Fruit fly (Drosophila melanogaster): ENCODE results near the gene CG15399.

CG15399 gene

DNA sequence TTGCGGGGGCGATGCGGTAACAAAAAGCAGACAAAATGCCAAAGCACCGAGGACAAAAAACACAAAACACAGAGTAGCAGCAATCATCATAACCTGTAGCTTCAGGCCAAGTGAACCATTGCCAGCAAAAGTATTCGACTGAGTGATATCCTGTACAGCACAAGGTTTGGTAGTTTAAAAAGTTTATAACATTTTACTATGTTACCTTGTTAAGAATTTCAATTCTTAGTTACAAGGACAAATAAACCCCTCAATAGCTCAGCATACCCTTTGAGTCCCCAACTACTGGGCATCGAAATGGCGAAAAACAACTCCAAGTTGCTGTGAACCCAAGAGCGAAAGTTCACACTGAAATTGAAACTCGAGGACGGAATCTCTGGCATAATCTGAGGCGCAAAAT lies 48.5 kb downstream of the CG15399 start (continued):
- no peak for TF ChIP-seq BEAF-32 (GFP tag; optimal IDR thresholded peaks at IDR 0.05)
- no peak for TF ChIP-seq CG2202 (tag; optimal IDR thresholded peaks at IDR 0.05)
- TF ChIP-seq lilli (GFP tag; optimal IDR thresholded peaks at IDR 0.05) = peak; percentile 32
- no peak for TF ChIP-seq CG16815 (GFP tag; optimal IDR thresholded peaks at IDR 0.05)
- no peak for TF ChIP-seq Gsc (GFP tag; IDR thresholded peaks at IDR 0.05)
- TF ChIP-seq dati (GFP tag; IDR thresholded peaks at IDR 0.05) = no peak
- TF ChIP-seq sc (optimal IDR thresholded peaks at IDR 0.05) = no peak
- TF ChIP-seq sc (GFP tag; optimal IDR thresholded peaks at IDR 0.05) = no peak
- TF ChIP-seq gem (tag; optimal IDR thresholded peaks at IDR 0.05) = peak; percentile 45
- 0 out of 3 replicates have a peak, but pooled peaks have one; percentile 12 for TF ChIP-seq Aef1 (GFP tag; IDR thresholded peaks at IDR 0.05)
- TF ChIP-seq Oli (tag; optimal IDR thresholded peaks at IDR 0.05) = no peak
- no peak for TF ChIP-seq ftz-f1 (GFP tag; optimal IDR thresholded peaks at IDR 0.05)
- TF ChIP-seq eyg (GFP tag; optimal IDR thresholded peaks at IDR 0.05) = no peak
- no peak for TF ChIP-seq fd96Cb (tag; optimal IDR thresholded peaks at IDR 0.05)
- TF ChIP-seq Oaz (GFP tag; IDR thresholded peaks at IDR 0.05) = no peak; the same call in 1 of the 2 replicates
- no peak for TF ChIP-seq toy (GFP tag; IDR thresholded peaks at IDR 0.05)
- no peak for TF ChIP-seq ara (GFP tag; IDR thresholded peaks at IDR 0.05)
- no peak for TF ChIP-seq Hey (tag; optimal IDR thresholded peaks at IDR 0.05)
- TF ChIP-seq tgo (GFP tag; IDR thresholded peaks at IDR 0.05) = peak; percentile 36; the same call in 1 of the 3 replicates
- TF ChIP-seq E2f2 (GFP tag; IDR thresholded peaks at IDR 0.05) = no peak
- no peak for TF ChIP-seq CG18619 (GFP tag; optimal IDR thresholded peaks at IDR 0.05)
- TF ChIP-seq Usf (GFP tag; optimal IDR thresholded peaks at IDR 0.05) = no peak
- no peak for TF ChIP-seq CG3065 (GFP tag; optimal IDR thresholded peaks at IDR 0.05)
- TF ChIP-seq Dbx (GFP tag; IDR thresholded peaks at IDR 0.05) = 0 out of 3 replicates have a peak, but pooled peaks have one; percentile 31
- TF ChIP-seq CG7786 (GFP tag; optimal IDR thresholded peaks at IDR 0.05) = no peak
- no peak for TF ChIP-seq CG4282 (GFP tag; optimal IDR thresholded peaks at IDR 0.05)
- no peak for TF ChIP-seq D19A (tag; optimal IDR thresholded peaks at IDR 0.05)
- TF ChIP-seq CG31388 (GFP tag; optimal IDR thresholded peaks at IDR 0.05) = no peak
- no peak for TF ChIP-seq CG7987 (GFP tag; optimal IDR thresholded peaks at IDR 0.05)
- TF ChIP-seq CG3847 (GFP tag; IDR thresholded peaks at IDR 0.05) = no peak
- peak; percentile 11 for TF ChIP-seq CG7556 (GFP tag; optimal IDR thresholded peaks at IDR 0.05)
- TF ChIP-seq CG14050 (GFP tag; IDR thresholded peaks at IDR 0.05) = no peak
- TF ChIP-seq wek (GFP tag; optimal IDR thresholded peaks at IDR 0.05) = no peak
- no peak for TF ChIP-seq rib (GFP tag; IDR thresholded peaks at IDR 0.05)
- peak; percentile 12 for TF ChIP-seq bcd (GFP tag; optimal IDR thresholded peaks at IDR 0.05)
- no peak for TF ChIP-seq Dp (GFP tag; optimal IDR thresholded peaks at IDR 0.05)
- TF ChIP-seq hbn (GFP tag; IDR thresholded peaks at IDR 0.05; ENCODE audit: partially characterized antibody) = no peak
- TF ChIP-seq Lpt (GFP tag; optimal IDR thresholded peaks at IDR 0.05) = no peak
- TF ChIP-seq vvl (GFP tag; IDR thresholded peaks at IDR 0.05) = peak; percentile 53; the same call in 1 of the 2 replicates
- no peak for TF ChIP-seq Spps (tag; optimal IDR thresholded peaks at IDR 0.05)
- TF ChIP-seq pnt (GFP tag; optimal IDR thresholded peaks at IDR 0.05) = no peak
- TF ChIP-seq schlank (tag; optimal IDR thresholded peaks at IDR 0.05) = no peak
- no peak for TF ChIP-seq ap (GFP tag; IDR thresholded peaks at IDR 0.05)
- 0 out of 2 replicates have a peak, but pooled peaks have one; percentile 10 for TF ChIP-seq CG31224 (GFP tag; IDR thresholded peaks at IDR 0.05)
- no peak for TF ChIP-seq onecut (GFP tag; IDR thresholded peaks at IDR 0.05)
- TF ChIP-seq CG10979 (tag; optimal IDR thresholded peaks at IDR 0.05) = no peak
- TF ChIP-seq CG7839 (tag; optimal IDR thresholded peaks at IDR 0.05) = peak; percentile 42
- no peak for TF ChIP-seq BtbVII (GFP tag; optimal IDR thresholded peaks at IDR 0.05)
- TF ChIP-seq CG8478 (optimal IDR thresholded peaks at IDR 0.05) = no peak
- no peak for TF ChIP-seq ERR (GFP tag; optimal IDR thresholded peaks at IDR 0.05)
- peak; percentile 91 for TF ChIP-seq Ets65A (GFP tag)
- TF ChIP-seq zen2 (GFP tag; IDR thresholded peaks at IDR 0.05; ENCODE audit: partially characterized antibody) = no peak
- no peak for TF ChIP-seq CG15696 (tag; optimal IDR thresholded peaks at IDR 0.05)

Measured in whole organism, embryonic.